Fruit fly (Drosophila melanogaster) whole organism, embryonic: ENCODE data around the gene rictor.

ENCODE experiments used
- Bteb2 ChIP-seq: fragments of 200-800 bp; sonication (Bioruptor generic); optimal IDR thresholded peaks from 2 replicates; lab custom pipeline; 2016; ENCODE audit warnings: missing biosample characterization, missing genetic modification characterization
- CG10321 ChIP-seq: fragments of 200-800 bp; sonication (Bioruptor generic); IDR thresholded peaks from 2 replicates; pipeline ENCODE4 v1.3.6; 2022; ENCODE audit warnings: missing biosample characterization, missing genetic modification characterization
- CG10431 ChIP-seq: fragments of 200-800 bp; sonication (Bioruptor generic); optimal IDR thresholded peaks from 3 replicates; lab custom pipeline; 2018; ENCODE audit warnings: missing biosample characterization, mild to moderate bottlenecking, missing genetic modification characterization
- CG10543 ChIP-seq: fragments of 200-800 bp; sonication (Bioruptor generic); optimal IDR thresholded peaks from 3 replicates; lab custom pipeline; 2017; ENCODE audit warnings: missing biosample characterization, mild to moderate bottlenecking, missing genetic modification characterization, moderate library complexity
- CG11093 ChIP-seq: fragments of 200-800 bp; sonication (Bioruptor generic); IDR thresholded peaks from 3 replicates; pipeline ENCODE4 v1.3.6; 2022; ENCODE audit warnings: missing biosample characterization, missing genetic modification characterization
- CG11456 ChIP-seq: fragments of 200-800 bp; sonication (Bioruptor generic); IDR thresholded peaks from 3 replicates; pipeline ENCODE4 v1.3.6; 2022; ENCODE audit warnings: missing biosample characterization, missing genetic modification characterization
- CG11696 ChIP-seq: fragments of 200-800 bp; sonication (Bioruptor generic); IDR thresholded peaks from 2 replicates; pipeline ENCODE4 v1.3.6; 2022; ENCODE audit warnings: missing biosample characterization, missing genetic modification characterization
- CG12071 ChIP-seq: fragments of 200-800 bp; sonication (Bioruptor generic); optimal IDR thresholded peaks from 3 replicates; lab custom pipeline; 2018; ENCODE audit warnings: missing biosample characterization, mild to moderate bottlenecking, missing genetic modification characterization
- CG12659 ChIP-seq: fragments of 200-800 bp; sonication (Bioruptor generic); optimal IDR thresholded peaks from 3 replicates; lab custom pipeline; 2017; ENCODE audit warnings: mild to moderate bottlenecking, missing biosample characterization, missing genetic modification reagents, missing genetic modification characterization
- CG13287 ChIP-seq: fragments of 200-800 bp; sonication (Bioruptor generic); IDR thresholded peaks from 2 replicates; pipeline ENCODE4 v1.3.6; 2022; ENCODE audit warnings: missing biosample characterization, missing genetic modification characterization; ENCODE audit not compliant: partially characterized antibody
- CG1647 ChIP-seq: fragments of 200-800 bp; sonication (Bioruptor generic); optimal IDR thresholded peaks from 3 replicates; lab custom pipeline; 2016; ENCODE audit warnings: missing biosample characterization, missing genetic modification characterization
- CG1792 ChIP-seq: fragments of 200-800 bp; sonication (Bioruptor generic); optimal IDR thresholded peaks from 2 replicates; lab custom pipeline; 2016; ENCODE audit warnings: missing biosample characterization, missing genetic modification characterization
- CG2889 ChIP-seq: fragments of 200-800 bp; sonication (Bioruptor generic); IDR thresholded peaks from 3 replicates; pipeline ENCODE4 v1.3.6; 2022; ENCODE audit warnings: missing biosample characterization, missing genetic modification characterization
- CG30431 ChIP-seq: fragments of 200-800 bp; sonication (Bioruptor generic); optimal IDR thresholded peaks from 2 replicates; lab custom pipeline; 2017; ENCODE audit warnings: missing biosample characterization, missing genetic modification characterization
- CG31224 ChIP-seq: fragments of 200-800 bp; sonication (Bioruptor generic); IDR thresholded peaks from 2 replicates; pipeline ENCODE4 v1.3.6; 2022; ENCODE audit warnings: missing biosample characterization, missing genetic modification characterization
- CG31388 ChIP-seq: fragments of 200-800 bp; sonication (Bioruptor generic); optimal IDR thresholded peaks from 2 replicates; lab custom pipeline; 2016; ENCODE audit warnings: missing biosample characterization, missing genetic modification characterization
- CG3163 ChIP-seq: fragments of 200-800 bp; sonication (Bioruptor generic); optimal IDR thresholded peaks from 3 replicates; lab custom pipeline; 2016; ENCODE audit warnings: missing biosample characterization, missing genetic modification characterization
- CG32767 ChIP-seq: fragments of 200-800 bp; sonication (Bioruptor generic); IDR thresholded peaks from 2 replicates; pipeline ENCODE4 v1.3.6; 2022; ENCODE audit warnings: missing biosample characterization, missing genetic modification characterization
- CG3838 ChIP-seq: fragments of 200-800 bp; sonication (Bioruptor generic); optimal IDR thresholded peaks from 3 replicates; lab custom pipeline; 2016; ENCODE audit warnings: missing biosample characterization, missing genetic modification characterization
- CG4820 ChIP-seq: fragments of 200-800 bp; sonication (Bioruptor generic); optimal IDR thresholded peaks from 3 replicates; lab custom pipeline; 2016; ENCODE audit warnings: missing biosample characterization, missing genetic modification characterization
- CG6272 ChIP-seq: fragments of 200-800 bp; sonication (Bioruptor generic); IDR thresholded peaks from 2 replicates; pipeline ENCODE4 v1.3.6; 2022; ENCODE audit warnings: missing biosample characterization, missing genetic modification characterization
- CG9215 ChIP-seq: fragments of 200-800 bp; sonication (Bioruptor generic); IDR thresholded peaks from 2 replicates; pipeline ENCODE4 v1.3.6; 2022; ENCODE audit warnings: missing biosample characterization, missing genetic modification characterization
- CG9932 ChIP-seq: fragments of 200-800 bp; sonication (Bioruptor generic); IDR thresholded peaks from 2 replicates; pipeline ENCODE4 v1.3.6; 2022; ENCODE audit warnings: missing biosample characterization, missing genetic modification characterization
- CTCF ChIP-seq: fragments of 200-800 bp; sonication (Bioruptor generic); optimal IDR thresholded peaks from 2 replicates; lab custom pipeline; 2017; ENCODE audit warnings: missing biosample characterization, mild to moderate bottlenecking, missing genetic modification characterization, moderate library complexity
- Fer2 ChIP-seq: fragments of 200-800 bp; sonication (Bioruptor generic); optimal IDR thresholded peaks from 2 replicates; lab custom pipeline; 2018; ENCODE audit warnings: missing biosample characterization, mild to moderate bottlenecking, missing genetic modification characterization, moderate library complexity
- HLH54F ChIP-seq: fragments of 200-800 bp; sonication (Bioruptor generic); optimal IDR thresholded peaks from 3 replicates; lab custom pipeline; 2016; ENCODE audit warnings: missing biosample characterization, missing genetic modification characterization
- HLHmδ ChIP-seq: fragments of 200-800 bp; sonication (Bioruptor generic); optimal IDR thresholded peaks from 2 replicates; lab custom pipeline; 2018; ENCODE audit warnings: missing biosample characterization, mild to moderate bottlenecking, missing genetic modification characterization, moderate library complexity
- Hmr ChIP-seq: fragments of 200-800 bp; sonication (Bioruptor generic); optimal IDR thresholded peaks from 3 replicates; lab custom pipeline; 2017; ENCODE audit warnings: mild to moderate bottlenecking, missing biosample characterization, missing genetic modification reagents, missing genetic modification characterization
- Hmx ChIP-seq: fragments of 200-800 bp; sonication (Bioruptor generic); optimal IDR thresholded peaks from 2 replicates; lab custom pipeline; 2016; ENCODE audit warnings: missing biosample characterization, missing genetic modification characterization
- Nf-YB ChIP-seq: fragments of 200-800 bp; sonication (Bioruptor generic); optimal IDR thresholded peaks from 3 replicates; lab custom pipeline; 2019; ENCODE audit warnings: missing biosample characterization, mild to moderate bottlenecking, missing genetic modification characterization, moderate library complexity
- NfI ChIP-seq: fragments of 200-800 bp; sonication (Bioruptor generic); optimal IDR thresholded peaks from 3 replicates; lab custom pipeline; 2018; ENCODE audit warnings: missing biosample characterization, mild to moderate bottlenecking, missing genetic modification characterization, moderate library complexity
- Oli ChIP-seq: fragments of 200-800 bp; sonication (Bioruptor generic); optimal IDR thresholded peaks from 2 replicates; lab custom pipeline; 2018; ENCODE audit warnings: missing biosample characterization, mild to moderate bottlenecking, missing genetic modification characterization, moderate library complexity
- Pdp1 ChIP-seq, 2 experiments: fragments of 200-800 bp; sonication (Bioruptor generic); optimal IDR thresholded peaks; 3 replicates each; lab custom pipeline; 2016; ENCODE audit warnings: missing biosample characterization in 2 of 2, missing genetic modification characterization in 2 of 2, mild to moderate bottlenecking in 1 of 2, moderate library complexity in 1 of 2
- ash1 ChIP-seq: fragments of 200-800 bp; sonication (Bioruptor generic); optimal IDR thresholded peaks from 2 replicates; lab custom pipeline; 2018; ENCODE audit warnings: missing biosample characterization, mild to moderate bottlenecking, missing genetic modification characterization
- cato ChIP-seq: fragments of 200-800 bp; sonication (Bioruptor generic); optimal IDR thresholded peaks from 2 replicates; lab custom pipeline; 2016; ENCODE audit warnings: missing biosample characterization, missing genetic modification characterization, borderline replicate concordance
- da ChIP-seq: fragments of 200-800 bp; sonication (Bioruptor generic); optimal IDR thresholded peaks from 2 replicates; lab custom pipeline; 2016; ENCODE audit warnings: missing biosample characterization, missing genetic modification characterization
- dan ChIP-seq: fragments of 200-800 bp; sonication (Bioruptor generic); IDR thresholded peaks from 2 replicates; pipeline ENCODE4 v1.3.6; 2022; ENCODE audit warnings: missing biosample characterization, missing genetic modification characterization
- dmrt11E ChIP-seq: fragments of 200-800 bp; sonication (Bioruptor generic); optimal IDR thresholded peaks from 3 replicates; lab custom pipeline; 2018; ENCODE audit warnings: missing biosample characterization, mild to moderate bottlenecking, missing genetic modification characterization, moderate library complexity
- esg ChIP-seq: fragments of 200-800 bp; sonication (Bioruptor generic); conservative IDR thresholded peaks from 2 replicates; pipeline ENCODE4 v1.3.6; 2022; ENCODE audit warnings: missing biosample characterization, missing genetic modification characterization
- ewg ChIP-seq: fragments of 200-800 bp; sonication (Bioruptor generic); optimal IDR thresholded peaks from 3 replicates; lab custom pipeline; 2017; ENCODE audit warnings: mild to moderate bottlenecking, missing biosample characterization, missing genetic modification reagents, missing genetic modification characterization
- kni ChIP-seq: fragments of 200-800 bp; sonication (Bioruptor generic); optimal IDR thresholded peaks from 3 replicates; lab custom pipeline; 2017; ENCODE audit warnings: mild to moderate bottlenecking, missing biosample characterization, missing genetic modification reagents, missing genetic modification characterization
- nerfin-1 ChIP-seq: fragments of 200-800 bp; sonication (Bioruptor generic); optimal IDR thresholded peaks from 3 replicates; lab custom pipeline; 2019; ENCODE audit warnings: missing biosample characterization, mild to moderate bottlenecking, missing genetic modification characterization, moderate library complexity
- nerfin-2 ChIP-seq: fragments of 200-800 bp; sonication (Bioruptor generic); IDR thresholded peaks from 2 replicates; pipeline ENCODE4 v1.3.6; 2022; ENCODE audit warnings: missing biosample characterization, missing genetic modification characterization; ENCODE audit not compliant: partially characterized antibody
- nom ChIP-seq: fragments of 200-800 bp; sonication (Bioruptor generic); optimal IDR thresholded peaks from 2 replicates; lab custom pipeline; 2017; ENCODE audit warnings: missing biosample characterization, missing genetic modification characterization, mild to moderate bottlenecking, moderate library complexity, missing genetic modification reagents
- otp ChIP-seq: fragments of 200-800 bp; sonication (Bioruptor generic); IDR thresholded peaks from 3 replicates; pipeline ENCODE4, ENCODE4 v1.3.6; 2022; ENCODE audit warnings: missing biosample characterization, missing genetic modification characterization
- pan ChIP-seq, 4 experiments: fragments of >200 bp in 3 of 4; fragments of 200-800 bp in 1 of 4; sonication (Bioruptor generic) in 1 of 4; optimal IDR thresholded peaks in 3 of 4; IDR thresholded peaks in 1 of 4; 2 replicates each; pipeline versions ENCODE4 v1.3.6 to Lab custom; 2017 to 2022; ENCODE audit warnings: missing biosample characterization in 2 of 4, missing genetic modification characterization in 2 of 4, mixed read lengths in 1 of 4
- pnt ChIP-seq: fragments of 200-800 bp; sonication (Bioruptor generic); optimal IDR thresholded peaks from 3 replicates; lab custom pipeline; 2016; ENCODE audit warnings: missing biosample characterization, missing genetic modification characterization
- slbo ChIP-seq: fragments of 200-800 bp; sonication (Bioruptor generic); IDR thresholded peaks from 2 replicates; pipeline ENCODE4 v1.3.6; 2022; ENCODE audit warnings: missing biosample characterization, missing genetic modification characterization
- ttk ChIP-seq: fragments of 200-800 bp; sonication (Bioruptor generic); IDR thresholded peaks from 2 replicates; pipeline ENCODE4 v2.1.2; 2022; ENCODE audit warnings: missing biosample characterization, missing genetic modification characterization
- yki ChIP-seq: fragments of >200 bp; optimal IDR thresholded peaks from 3 replicates; lab custom pipeline; 2018

The rictor gene

dm6 chrX:19224580-19225303 is 36.3 kb downstream of the rictor start (continued):
- no peak for TF ChIP-seq CG10431 (GFP tag; lab: Kevin White, UChicago)
- no peak for TF ChIP-seq CG10321 (GFP tag; lab: Robert Waterston, UW)
- TF ChIP-seq CG4820 (GFP tag; lab: Kevin White, UChicago), result peak; percentile 3
- no peak for TF ChIP-seq CG2889 (GFP tag; lab: Robert Waterston, UW)
- TF ChIP-seq pan (optimal IDR thresholded peaks at IDR 0.05; lab: Kevin White, UChicago), result no peak
- no peak for TF ChIP-seq pan (GFP tag; optimal IDR thresholded peaks at IDR 0.05 in 1 of 2, IDR thresholded peaks at IDR 0.05 in 1 of 2)
- TF ChIP-seq kni (GFP tag; lab: Kevin White, UChicago), result no peak
- TF ChIP-seq CG12659 (GFP tag; lab: Kevin White, UChicago), result peak; percentile 44
- TF ChIP-seq yki, result no peak
- no peak for TF ChIP-seq CG30431 (GFP tag; lab: Kevin White, UChicago)
- no peak for TF ChIP-seq HLH54F
- no peak for TF ChIP-seq CG3838 (GFP tag; lab: Kevin White, UChicago)
- peak; percentile 56 for TF ChIP-seq Oli (tag; lab: Kevin White, UChicago)
- peak; percentile 52 for TF ChIP-seq dmrt11E (tag; lab: Kevin White, UChicago)
- TF ChIP-seq Fer2 (tag; lab: Kevin White, UChicago), result no peak
- TF ChIP-seq ash1 (GFP tag; lab: Kevin White, UChicago), result no peak
- TF ChIP-seq CG9932 (GFP tag; lab: Robert Waterston, UW), result no peak
- no peak for TF ChIP-seq nerfin-1 (tag; lab: Kevin White, UChicago)
- no peak for TF ChIP-seq Pdp1 (GFP tag; optimal IDR thresholded peaks at IDR 0.05; lab: Kevin White, UChicago)
- TF ChIP-seq ewg (GFP tag; lab: Kevin White, UChicago), result peak; percentile 14
- TF ChIP-seq Hmx (GFP tag; lab: Kevin White, UChicago), result no peak
- no peak for TF ChIP-seq CG11093 (GFP tag; lab: Robert Waterston, UW)
- TF ChIP-seq CG12071, result no peak
- no peak for TF ChIP-seq nom (GFP tag; lab: Kevin White, UChicago)
- no peak for TF ChIP-seq HLHmδ (GFP tag; lab: Kevin White, UChicago)
- TF ChIP-seq Bteb2, result no peak
- TF ChIP-seq Nf-YB, result peak; percentile 5
- no peak for TF ChIP-seq pnt (GFP tag; lab: Kevin White, UChicago)
- TF ChIP-seq dan (GFP tag; lab: Robert Waterston, UW), result no peak
- TF ChIP-seq CG1792 (GFP tag; lab: Kevin White, UChicago), result no peak
- TF ChIP-seq CG13287, result no peak
- no peak for TF ChIP-seq otp (GFP tag; lab: Robert Waterston, UW)
- TF ChIP-seq CG1647 (GFP tag; lab: Kevin White, UChicago), result no peak
- peak; percentile 3 for TF ChIP-seq CTCF
- TF ChIP-seq CG31224, result no peak
- TF ChIP-seq CG31388 (GFP tag; lab: Kevin White, UChicago), result no peak
- TF ChIP-seq Hmr (GFP tag; lab: Kevin White, UChicago), result peak; percentile 28
- no peak for TF ChIP-seq NfI
- TF ChIP-seq CG6272 (GFP tag; lab: Robert Waterston, UW), result no peak
- TF ChIP-seq CG32767 (GFP tag; lab: Robert Waterston, UW), result no peak
- no peak for TF ChIP-seq CG3163 (GFP tag; lab: Kevin White, UChicago)
- TF ChIP-seq cato (GFP tag; lab: Kevin White, UChicago), result no peak
- TF ChIP-seq esg, result no peak; the same call in 1 of the 2 replicates
- no peak for TF ChIP-seq CG11696 (GFP tag; lab: Robert Waterston, UW)
- TF ChIP-seq CG9215 (GFP tag; lab: Robert Waterston, UW), result no peak
- 0 out of 2 replicates have a peak, but pooled peaks have one; percentile 13 for TF ChIP-seq slbo (GFP tag; lab: Robert Waterston, UW)
- no peak for TF ChIP-seq da
- no peak for TF ChIP-seq ttk (GFP tag; lab: Robert Waterston, UW)
- no peak for TF ChIP-seq CG11456 (GFP tag; lab: Robert Waterston, UW)
- TF ChIP-seq CG10543 (GFP tag; lab: Kevin White, UChicago), result no peak
- no peak for TF ChIP-seq nerfin-2 (GFP tag; lab: Robert Waterston, UW)
